Fruit fly (Drosophila melanogaster): ENCODE data around the gene CG7970.

DNA sequence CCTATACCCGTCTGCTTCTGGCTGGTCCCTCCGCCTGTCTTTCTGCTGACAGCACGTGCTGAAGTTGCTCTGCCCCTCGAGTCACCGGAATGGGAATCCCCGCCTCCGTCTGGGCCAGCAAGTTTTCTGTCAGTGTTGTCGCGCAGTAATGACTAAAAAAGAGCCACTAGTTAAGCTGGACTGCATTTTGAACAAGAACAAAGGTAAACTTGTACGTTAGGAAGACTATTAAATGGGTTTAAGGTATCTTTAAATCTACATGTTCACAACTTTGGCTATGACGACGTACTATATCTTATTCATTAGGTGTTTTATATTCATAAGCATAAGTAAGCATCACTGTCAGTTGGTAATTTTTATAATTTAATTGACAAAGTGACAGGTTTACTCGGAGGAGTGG, 26.8 kb downstream of the CG7970 start:
- no peak for TF ChIP-seq CG8319 (GFP tag; optimal IDR thresholded peaks at IDR 0.05)
- TF ChIP-seq Sox14 (GFP tag; optimal IDR thresholded peaks at IDR 0.05): peak; percentile 8
- TF ChIP-seq fd59A (GFP tag; optimal IDR thresholded peaks at IDR 0.05): no peak
- TF ChIP-seq CG6163 (GFP tag; IDR thresholded peaks at IDR 0.05): 0 out of 3 replicates have a peak, but pooled peaks have one; percentile 43
- TF ChIP-seq Eip93F (GFP tag; optimal IDR thresholded peaks at IDR 0.05): no peak
- TF ChIP-seq Eip78C (GFP tag): peak; percentile 78
- TF ChIP-seq Hr39 (GFP tag; optimal IDR thresholded peaks at IDR 0.05): no peak
- TF ChIP-seq CG11762 (GFP tag; optimal IDR thresholded peaks at IDR 0.05; ENCODE audit: insufficient read depth): no peak
- TF ChIP-seq esn (GFP tag; optimal IDR thresholded peaks at IDR 0.05): no peak
- TF ChIP-seq cyc (GFP tag; optimal IDR thresholded peaks at IDR 0.05): no peak
- TF ChIP-seq CG34406 (GFP tag; optimal IDR thresholded peaks at IDR 0.05): no peak
- TF ChIP-seq CG7368 (GFP tag; optimal IDR thresholded peaks at IDR 0.05): no peak
- TF ChIP-seq achi (GFP tag; optimal IDR thresholded peaks at IDR 0.05): peak; percentile 17
- no peak for TF ChIP-seq CG9139 (GFP tag; optimal IDR thresholded peaks at IDR 0.05)

All from whole organism, prepupa.